Fruit fly (Drosophila melanogaster) whole organism, pupa: ENCODE results near the gene CG7365.

Experiments used
- CG10348 ChIP-seq: fragments of 200-800 bp; sonication (Bioruptor generic); IDR thresholded peaks from 2 replicates; pipeline ENCODE4 v1.3.6; 2022; ENCODE audit warnings: missing biosample characterization, missing genetic modification characterization
- CG12605 ChIP-seq: fragments of 200-800 bp; sonication (Bioruptor generic); IDR thresholded peaks from 2 replicates; pipeline ENCODE4 v1.3.6; 2022; ENCODE audit warnings: missing biosample characterization, missing genetic modification characterization
- CG13204 ChIP-seq: fragments of 200-800 bp; sonication (Bioruptor generic); optimal IDR thresholded peaks from 2 replicates; lab custom pipeline; 2018; ENCODE audit warnings: missing biosample characterization, mild to moderate bottlenecking, missing genetic modification characterization, moderate library complexity
- CG14655 ChIP-seq: fragments of 200-800 bp; sonication (Bioruptor generic); optimal IDR thresholded peaks from 3 replicates; lab custom pipeline; 2017; ENCODE audit warnings: mild to moderate bottlenecking, missing biosample characterization, missing genetic modification reagents, missing genetic modification characterization
- CG15710 ChIP-seq: fragments of 200-800 bp; sonication (Bioruptor generic); optimal IDR thresholded peaks from 2 replicates; lab custom pipeline; 2018; ENCODE audit warnings: missing biosample characterization, mild to moderate bottlenecking, missing genetic modification characterization, moderate library complexity
- CG17806 ChIP-seq: fragments of 200-800 bp; sonication (Bioruptor generic); optimal IDR thresholded peaks from 2 replicates; lab custom pipeline; 2018; ENCODE audit warnings: missing biosample characterization, mild to moderate bottlenecking, missing genetic modification characterization, moderate library complexity
- CG32121 ChIP-seq: fragments of 200-800 bp; sonication (Bioruptor generic); IDR thresholded peaks from 2 replicates; pipeline ENCODE4 v1.3.6; 2022; ENCODE audit warnings: missing biosample characterization, missing genetic modification characterization
- CG34367 ChIP-seq: fragments of 200-800 bp; sonication (Bioruptor generic); optimal IDR thresholded peaks from 2 replicates; lab custom pipeline; 2018; ENCODE audit warnings: missing biosample characterization, mild to moderate bottlenecking, missing genetic modification characterization
- CG4496 ChIP-seq: fragments of 200-800 bp; sonication (Bioruptor generic); IDR thresholded peaks from 3 replicates; pipeline ENCODE4 v1.3.6; 2022; ENCODE audit warnings: missing biosample characterization, missing genetic modification characterization
- CG8159 ChIP-seq: fragments of 200-800 bp; sonication (Bioruptor generic); optimal IDR thresholded peaks from 3 replicates; lab custom pipeline; 2018; ENCODE audit warnings: missing biosample characterization, mild to moderate bottlenecking, missing genetic modification characterization, moderate library complexity
- CG8301 ChIP-seq: fragments of 200-800 bp; sonication (Bioruptor generic); optimal IDR thresholded peaks from 2 replicates; lab custom pipeline; 2018; ENCODE audit warnings: missing biosample characterization, mild to moderate bottlenecking, missing genetic modification characterization
- CG9948 ChIP-seq: fragments of 200-800 bp; sonication (Bioruptor generic); optimal IDR thresholded peaks from 2 replicates; lab custom pipeline; 2018; ENCODE audit warnings: missing biosample characterization, mild to moderate bottlenecking, missing genetic modification characterization, moderate library complexity
- D1 ChIP-seq: fragments of 200-800 bp; sonication (Bioruptor generic); optimal IDR thresholded peaks from 2 replicates; lab custom pipeline; 2018; ENCODE audit warnings: missing biosample characterization, mild to moderate bottlenecking, missing genetic modification characterization, moderate library complexity
- EcR ChIP-seq: fragments of 200-800 bp; sonication (Bioruptor generic); optimal IDR thresholded peaks from 3 replicates; lab custom pipeline; 2019; ENCODE audit warnings: missing biosample characterization, missing genetic modification characterization, mild to moderate bottlenecking, moderate library complexity, missing genetic modification reagents
- Ets98B ChIP-seq: fragments of 200-800 bp; sonication (Bioruptor generic); IDR thresholded peaks from 2 replicates; pipeline ENCODE4 v1.3.6; 2022; ENCODE audit warnings: missing biosample characterization, missing genetic modification characterization
- Pif1A ChIP-seq: fragments of 200-800 bp; sonication (Bioruptor generic); optimal IDR thresholded peaks from 3 replicates; lab custom pipeline; 2016; ENCODE audit warnings: missing biosample characterization, missing genetic modification characterization
- Pif1B ChIP-seq: fragments of 200-800 bp; sonication (Bioruptor generic); optimal IDR thresholded peaks from 3 replicates; lab custom pipeline; 2016; ENCODE audit warnings: missing biosample characterization, missing genetic modification characterization
- Snoo ChIP-seq: fragments of 200-800 bp; sonication (Bioruptor generic); optimal IDR thresholded peaks from 3 replicates; lab custom pipeline; 2017; ENCODE audit warnings: missing biosample characterization, mild to moderate bottlenecking, missing genetic modification characterization, inconsistent platforms
- fd96Ca ChIP-seq: fragments of 200-800 bp; sonication (Bioruptor generic); IDR thresholded peaks from 3 replicates; pipeline ENCODE4 v1.3.6; 2022; ENCODE audit warnings: missing biosample characterization, missing genetic modification characterization
- gl ChIP-seq: fragments of 200-800 bp; sonication (Bioruptor generic); optimal IDR thresholded peaks from 2 replicates; lab custom pipeline; 2018; ENCODE audit warnings: missing biosample characterization, mild to moderate bottlenecking, missing genetic modification characterization
- rn ChIP-seq: fragments of 200-800 bp; sonication (Bioruptor generic); IDR thresholded peaks from 2 replicates; pipeline ENCODE4 v1.3.6; 2022; ENCODE audit warnings: missing biosample characterization, missing genetic modification characterization

CG7365 gene

dm6 chr3L:20127281-20127680 is at the start of gene CG7365:
CG7365 (minus strand) TSS chr3L:20127381.
- TF ChIP-seq CG14655 = no peak
- TF ChIP-seq, all 21 proteins: peak for 0

dm6 chr3L:20168152-20168551 is 41.0 kb upstream of the CG7365 start:
- TF ChIP-seq rn (GFP tag; lab: Robert Waterston, UW) (no peak), CG9948 (tag; lab: Kevin White, UChicago) (peak; percentile 12), D1 (tag; lab: Kevin White, UChicago) (peak; percentile 21), Pif1A (GFP tag; lab: Kevin White, UChicago) (no peak), CG17806 (tag; lab: Kevin White, UChicago) (peak; percentile 10), CG8159 (tag; lab: Kevin White, UChicago) (peak; percentile 42), CG15710 (tag; lab: Kevin White, UChicago) (peak; percentile 19)

dm6 chr3L:20140589-20141207 is 13.5 kb upstream of the CG7365 start, which contains the start of gene CG7328:
CG7328 (minus strand) TSS chr3L:20140607.
- TF ChIP-seq CG32121 (GFP tag; lab: Robert Waterston, UW) = 0 out of 2 replicates have a peak, but pooled peaks have one; percentile 31
- no peak for TF ChIP-seq CG4496 (GFP tag; lab: Robert Waterston, UW)
- no peak for TF ChIP-seq fd96Ca (GFP tag; lab: Robert Waterston, UW)
- TF ChIP-seq, all 21 proteins: peak for 1

dm6 chr3L:20138327-20138726 is 11.1 kb upstream of the CG7365 start:
- TF ChIP-seq CG15710 (tag; lab: Kevin White, UChicago) (no peak), CG8301 (tag; lab: Kevin White, UChicago) (no peak), D1 (tag; lab: Kevin White, UChicago) (no peak), CG14655 (no peak), Ets98B (GFP tag; lab: Robert Waterston, UW) (no peak)

- TF ChIP-seq Snoo (tag; lab: Kevin White, UChicago) (no peak), rn (GFP tag; lab: Robert Waterston, UW) (no peak), Ets98B (GFP tag; lab: Robert Waterston, UW) (no peak), EcR (GFP tag; lab: Kevin White, UChicago) (no peak), Pif1B (GFP tag; lab: Kevin White, UChicago) (no peak), CG34367 (tag; lab: Kevin White, UChicago) (no peak), fd96Ca (GFP tag; lab: Robert Waterston, UW) (no peak), CG17806 (tag; lab: Kevin White, UChicago) (no peak), D1 (tag; lab: Kevin White, UChicago) (no peak), CG12605 (GFP tag; lab: Robert Waterston, UW) (no peak), CG13204 (GFP tag; lab: Kevin White, UChicago) (no peak), gl (tag; lab: Kevin White, UChicago) (no peak), CG14655 (no peak), Pif1A (GFP tag; lab: Kevin White, UChicago) (no peak), CG9948 (tag; lab: Kevin White, UChicago) (no peak)
These were observed 6.0 kb upstream of the CG7365 start, which contains the start of gene CG7335 for dm6 chr3L:20133168-20133567. CG7335 (minus strand) TSS chr3L:20133268.

- no peak for TF ChIP-seq CG17806 (tag; lab: Kevin White, UChicago)
- TF ChIP-seq CG15710 (tag; lab: Kevin White, UChicago) = no peak
- no peak for TF ChIP-seq Pif1A (GFP tag; lab: Kevin White, UChicago)
- no peak for TF ChIP-seq CG32121 (GFP tag; lab: Robert Waterston, UW)
These were observed 4.5 kb upstream of the CG7365 start, which contains the start of gene obst-J for dm6 chr3L:20131643-20132042. obst-J (minus strand) TSS chr3L:20131743.

- TF ChIP-seq rn (GFP tag; lab: Robert Waterston, UW) (no peak), fd96Ca (GFP tag; lab: Robert Waterston, UW) (no peak), CG34367 (tag; lab: Kevin White, UChicago) (no peak), Snoo (tag; lab: Kevin White, UChicago) (no peak), D1 (tag; lab: Kevin White, UChicago) (no peak), CG32121 (GFP tag; lab: Robert Waterston, UW) (no peak), CG15710 (tag; lab: Kevin White, UChicago) (no peak), Ets98B (GFP tag; lab: Robert Waterston, UW) (no peak), CG4496 (GFP tag; lab: Robert Waterston, UW) (no peak), CG14655 (no peak), CG10348 (no peak), CG8159 (tag; lab: Kevin White, UChicago) (no peak), gl (tag; lab: Kevin White, UChicago) (no peak), CG17806 (tag; lab: Kevin White, UChicago) (no peak), CG12605 (GFP tag; lab: Robert Waterston, UW) (no peak), CG9948 (tag; lab: Kevin White, UChicago) (no peak), EcR (GFP tag; lab: Kevin White, UChicago) (no peak), Pif1A (GFP tag; lab: Kevin White, UChicago) (no peak)
These were observed 1.9 kb upstream of the CG7365 start, which contains the start of gene gig for dm6 chr3L:20129032-20129431. gig (plus strand) TSS chr3L:20129181.
